Fruit fly (Drosophila melanogaster) whole organism, pupa: Measurements from ENCODE around the gene CG3529.

Experiments
- CG10348 ChIP-seq: fragments of 200-800 bp; sonication (Bioruptor generic); IDR thresholded peaks from 2 replicates; pipeline ENCODE4 v1.3.6; 2022; ENCODE audit warnings: missing biosample characterization, missing genetic modification characterization
- CG14655 ChIP-seq: fragments of 200-800 bp; sonication (Bioruptor generic); optimal IDR thresholded peaks from 3 replicates; lab custom pipeline; 2017; ENCODE audit warnings: mild to moderate bottlenecking, missing biosample characterization, missing genetic modification reagents, missing genetic modification characterization
- CG4496 ChIP-seq: fragments of 200-800 bp; sonication (Bioruptor generic); IDR thresholded peaks from 3 replicates; pipeline ENCODE4 v1.3.6; 2022; ENCODE audit warnings: missing biosample characterization, missing genetic modification characterization
- CG8159 ChIP-seq: fragments of 200-800 bp; sonication (Bioruptor generic); optimal IDR thresholded peaks from 3 replicates; lab custom pipeline; 2018; ENCODE audit warnings: missing biosample characterization, mild to moderate bottlenecking, missing genetic modification characterization, moderate library complexity
- CG8301 ChIP-seq: fragments of 200-800 bp; sonication (Bioruptor generic); optimal IDR thresholded peaks from 2 replicates; lab custom pipeline; 2018; ENCODE audit warnings: missing biosample characterization, mild to moderate bottlenecking, missing genetic modification characterization
- CG9948 ChIP-seq: fragments of 200-800 bp; sonication (Bioruptor generic); optimal IDR thresholded peaks from 2 replicates; lab custom pipeline; 2018; ENCODE audit warnings: missing biosample characterization, mild to moderate bottlenecking, missing genetic modification characterization, moderate library complexity
- D1 ChIP-seq: fragments of 200-800 bp; sonication (Bioruptor generic); optimal IDR thresholded peaks from 2 replicates; lab custom pipeline; 2018; ENCODE audit warnings: missing biosample characterization, mild to moderate bottlenecking, missing genetic modification characterization, moderate library complexity
- Ets98B ChIP-seq: fragments of 200-800 bp; sonication (Bioruptor generic); IDR thresholded peaks from 2 replicates; pipeline ENCODE4 v1.3.6; 2022; ENCODE audit warnings: missing biosample characterization, missing genetic modification characterization
- Pif1A ChIP-seq: fragments of 200-800 bp; sonication (Bioruptor generic); optimal IDR thresholded peaks from 3 replicates; lab custom pipeline; 2016; ENCODE audit warnings: missing biosample characterization, missing genetic modification characterization

dm6 chr3L:9489133-9489532, 42.5 kb downstream of the CG3529 start, which contains the start of gene CG32036:
- TF ChIP-seq Ets98B (GFP tag; lab: Robert Waterston, UW): no peak; the same call in 1 of the 2 replicates
- TF ChIP-seq D1 (tag; lab: Kevin White, UChicago): no peak
- TF ChIP-seq CG8301 (tag; lab: Kevin White, UChicago): no peak
- no peak for TF ChIP-seq Pif1A
- TF ChIP-seq CG4496 (GFP tag; lab: Robert Waterston, UW): peak; percentile 12; the same call in 1 of the 3 replicates
- TF ChIP-seq CG10348 (GFP tag; lab: Robert Waterston, UW): no peak
- TF ChIP-seq CG14655 (GFP tag; lab: Kevin White, UChicago): no peak
- TF ChIP-seq CG8159 (tag; lab: Kevin White, UChicago): no peak
- TF ChIP-seq CG9948: no peak
